Fruit fly (Drosophila melanogaster) whole organism, embryonic: ENCODE data around the gene HDAC4.
A peak's percentile ranks its signal among the peaks of the same experiment; 100 is the strongest.

Source experiments
- CG11456 ChIP-seq: fragments of 200-800 bp; sonication (Bioruptor generic); IDR thresholded peaks from 3 replicates; pipeline ENCODE4 v1.3.6; 2022; ENCODE audit warnings: missing biosample characterization, missing genetic modification characterization
- CG5245 ChIP-seq: fragments of 200-800 bp; sonication (Bioruptor generic); optimal IDR thresholded peaks from 3 replicates; lab custom pipeline; 2016; ENCODE audit warnings: missing biosample characterization, missing genetic modification characterization
- CG7963 ChIP-seq: fragments of 200-800 bp; sonication (Bioruptor generic); IDR thresholded peaks from 3 replicates; pipeline ENCODE4 v1.3.6; 2022; ENCODE audit warnings: missing biosample characterization, missing genetic modification characterization; ENCODE audit not compliant: partially characterized antibody
- CG9817 ChIP-seq: fragments of 200-800 bp; sonication (Bioruptor generic); optimal IDR thresholded peaks from 2 replicates; lab custom pipeline; 2018; ENCODE audit warnings: missing biosample characterization, mild to moderate bottlenecking, missing genetic modification characterization, moderate library complexity
- Xbp1 ChIP-seq: fragments of 200-800 bp; sonication (Bioruptor generic); optimal IDR thresholded peaks from 3 replicates; lab custom pipeline; 2016; ENCODE audit warnings: missing biosample characterization, mild to moderate bottlenecking, missing genetic modification characterization
- hbn ChIP-seq: fragments of 200-800 bp; sonication (Bioruptor generic); IDR thresholded peaks from 2 replicates; pipeline ENCODE4 v1.3.6; 2022; ENCODE audit warnings: missing biosample characterization, missing genetic modification characterization; ENCODE audit not compliant: partially characterized antibody
- tll ChIP-seq, 2 experiments: fragments of 200-800 bp in 1 of 2; fragments of >200 bp in 1 of 2; sonication (Bioruptor generic) in 1 of 2; optimal IDR thresholded peaks; 2 replicates each; lab custom pipeline; 2017 to 2019; ENCODE audit warnings: missing biosample characterization in 2 of 2, missing genetic modification characterization in 2 of 2, mild to moderate bottlenecking in 1 of 2, moderate library complexity in 1 of 2

DNA sequence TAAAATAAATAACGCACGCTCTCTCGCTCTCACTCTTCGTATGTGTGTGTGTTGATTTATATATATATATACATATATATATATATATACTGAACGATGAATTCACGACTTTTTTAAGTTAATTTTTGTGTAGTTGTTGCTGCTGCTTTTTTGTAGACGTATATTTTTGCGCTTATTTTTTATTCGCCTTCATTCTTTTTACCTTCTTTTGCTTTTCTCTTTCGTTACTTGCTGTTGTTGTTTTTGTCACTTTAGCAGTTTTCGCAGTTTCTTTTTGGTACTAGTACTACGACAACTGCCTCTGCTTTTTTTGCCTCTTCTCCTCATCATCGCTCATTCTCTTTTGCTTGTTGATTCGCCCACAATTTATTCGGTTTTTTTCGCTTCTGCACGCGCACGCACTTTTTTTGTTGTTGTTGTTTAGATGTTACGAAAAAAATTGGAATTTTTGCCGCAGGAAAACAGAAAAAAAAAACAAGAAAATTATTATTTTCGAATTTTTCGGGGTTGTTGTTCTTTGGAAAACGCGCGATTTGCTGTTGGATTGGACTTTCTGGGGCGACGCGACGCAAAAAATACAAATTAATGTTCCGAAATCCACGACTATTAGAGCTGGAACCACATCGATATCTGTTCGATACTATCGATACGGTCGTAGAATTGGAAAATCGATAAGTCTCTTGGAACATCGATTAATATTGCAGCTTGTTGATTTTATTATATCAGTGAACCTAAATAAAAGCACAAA is at the start of gene HDAC4, which contains the start of gene CG15743:
- TF ChIP-seq CG11456 (no peak), hbn (GFP tag; lab: Robert Waterston, UW) (peak; percentile 88), CG7963 (GFP tag; lab: Robert Waterston, UW) (peak; percentile 81), tll (GFP tag; optimal IDR thresholded peaks at IDR 0.05; lab: Kevin White, UChicago) (no peak), Xbp1 (no peak), CG5245 (GFP tag; lab: Kevin White, UChicago) (no peak), CG9817 (tag; lab: Kevin White, UChicago) (no peak)
